Fruit fly (Drosophila melanogaster) whole organism, prepupa: ENCODE results near the gene CG13008.
A peak's percentile ranks its signal among the peaks of the same experiment; 100 is the strongest.

Experiments
- Blimp-1 ChIP-seq: fragments of 200-800 bp; sonication (Bioruptor generic); optimal IDR thresholded peaks from 3 replicates; lab custom pipeline; 2017; ENCODE audit warnings: missing biosample characterization, missing genetic modification characterization, mild to moderate bottlenecking, moderate library complexity, missing genetic modification reagents
- CG10631 ChIP-seq: fragments of 200-800 bp; sonication (Bioruptor generic); optimal IDR thresholded peaks from 2 replicates; lab custom pipeline; 2016; ENCODE audit warnings: missing biosample characterization, missing genetic modification characterization
- CG11762 ChIP-seq: fragments of 200-800 bp; sonication (Bioruptor generic); optimal IDR thresholded peaks from 3 replicates; lab custom pipeline; 2016; ENCODE audit warnings: missing biosample characterization, missing genetic modification characterization; ENCODE audit not compliant: insufficient read depth
- CG11902 ChIP-seq: fragments of 200-800 bp; sonication (Bioruptor generic); optimal IDR thresholded peaks from 3 replicates; lab custom pipeline; 2016; ENCODE audit warnings: missing biosample characterization, missing genetic modification characterization
- CG16779 ChIP-seq: fragments of 200-800 bp; sonication (Bioruptor generic); optimal IDR thresholded peaks from 3 replicates; lab custom pipeline; 2017; ENCODE audit warnings: missing biosample characterization, mild to moderate bottlenecking, missing genetic modification characterization
- CG31627 ChIP-seq: fragments of 200-800 bp; sonication (Bioruptor generic); optimal IDR thresholded peaks from 3 replicates; lab custom pipeline; 2016; ENCODE audit warnings: missing biosample characterization, missing genetic modification characterization
- CG32006 ChIP-seq: fragments of 200-800 bp; sonication (Bioruptor generic); optimal IDR thresholded peaks from 3 replicates; lab custom pipeline; 2017; ENCODE audit warnings: missing biosample characterization, mild to moderate bottlenecking, missing genetic modification characterization
- CG34406 ChIP-seq: fragments of 200-800 bp; sonication (Bioruptor generic); optimal IDR thresholded peaks from 3 replicates; lab custom pipeline; 2016; ENCODE audit warnings: missing biosample characterization, missing genetic modification characterization
- CG3919 ChIP-seq: fragments of 200-800 bp; sonication (Bioruptor generic); optimal IDR thresholded peaks from 3 replicates; lab custom pipeline; 2016; ENCODE audit warnings: missing biosample characterization, missing genetic modification characterization
- CG6163 ChIP-seq: fragments of 200-800 bp; sonication (Bioruptor generic); IDR thresholded peaks from 3 replicates; pipeline ENCODE4 v1.3.6; 2022; ENCODE audit warnings: missing biosample characterization, missing genetic modification characterization
- CG6276 ChIP-seq: fragments of 200-800 bp; sonication (Bioruptor generic); optimal IDR thresholded peaks from 2 replicates; lab custom pipeline; 2017; ENCODE audit warnings: missing biosample characterization, mild to moderate bottlenecking, missing genetic modification characterization
- CG6792 ChIP-seq: fragments of 200-800 bp; sonication (Bioruptor generic); optimal IDR thresholded peaks from 3 replicates; lab custom pipeline; 2016; ENCODE audit warnings: missing biosample characterization, missing genetic modification characterization
- CG6808 ChIP-seq: fragments of 200-800 bp; sonication (Bioruptor generic); optimal IDR thresholded peaks from 3 replicates; lab custom pipeline; 2017; ENCODE audit warnings: missing biosample characterization, missing genetic modification characterization, mild to moderate bottlenecking, moderate library complexity, missing genetic modification reagents
- CG6854 ChIP-seq: fragments of 200-800 bp; sonication (Bioruptor generic); optimal IDR thresholded peaks from 2 replicates; lab custom pipeline; 2017; ENCODE audit warnings: missing biosample characterization, mild to moderate bottlenecking, missing genetic modification characterization
- CG7368 ChIP-seq: fragments of 200-800 bp; sonication (Bioruptor generic); optimal IDR thresholded peaks from 3 replicates; lab custom pipeline; 2016; ENCODE audit warnings: missing biosample characterization, missing genetic modification characterization
- CG8119 ChIP-seq: fragments of 200-800 bp; sonication (Bioruptor generic); IDR thresholded peaks from 3 replicates; pipeline ENCODE4 v1.3.6; 2022; ENCODE audit warnings: missing biosample characterization, missing genetic modification characterization
- CG8319 ChIP-seq: fragments of 200-800 bp; sonication (Bioruptor generic); optimal IDR thresholded peaks from 3 replicates; lab custom pipeline; 2016; ENCODE audit warnings: missing biosample characterization, missing genetic modification characterization
- CG9139 ChIP-seq: fragments of 200-800 bp; sonication (Bioruptor generic); optimal IDR thresholded peaks from 3 replicates; lab custom pipeline; 2017; ENCODE audit warnings: missing biosample characterization, mild to moderate bottlenecking, missing genetic modification characterization
- Eip75B ChIP-seq: fragments of 200-800 bp; sonication (Bioruptor generic); optimal IDR thresholded peaks from 3 replicates; lab custom pipeline; 2016; ENCODE audit warnings: missing biosample characterization, missing genetic modification characterization
- Eip78C ChIP-seq: fragments of 200-800 bp; sonication (Bioruptor generic); peaks from one replicate; lab custom pipeline; 2016; ENCODE audit warnings: missing biosample characterization, missing genetic modification characterization
- Eip93F ChIP-seq: fragments of 200-800 bp; sonication (Bioruptor generic); optimal IDR thresholded peaks from 2 replicates; lab custom pipeline; 2016; ENCODE audit warnings: missing biosample characterization, mild to moderate bottlenecking, missing genetic modification characterization
- Ets96B ChIP-seq: fragments of 200-800 bp; optimal IDR thresholded peaks from 2 replicates; lab custom pipeline; 2019; ENCODE audit warnings: missing biosample characterization, mild to moderate bottlenecking, missing genetic modification characterization, moderate library complexity
- Gug ChIP-seq: fragments of 200-800 bp; sonication (Bioruptor generic); IDR thresholded peaks from 2 replicates; pipeline ENCODE4 v1.3.6; 2022; ENCODE audit warnings: missing biosample characterization, missing genetic modification characterization
- Hr38 ChIP-seq: sonication (Bioruptor generic); optimal IDR thresholded peaks from 2 replicates; lab custom pipeline; 2016; ENCODE audit warnings: missing biosample characterization, missing genetic modification characterization
- Hr4 ChIP-seq: fragments of 200-800 bp; sonication (Bioruptor generic); optimal IDR thresholded peaks from 3 replicates; lab custom pipeline; 2016; ENCODE audit warnings: missing biosample characterization, missing genetic modification characterization
- Lpt ChIP-seq: fragments of 200-800 bp; sonication (Bioruptor generic); optimal IDR thresholded peaks from 3 replicates; lab custom pipeline; 2016; ENCODE audit warnings: missing biosample characterization, missing genetic modification characterization
- Met ChIP-seq: fragments of 200-800 bp; sonication (Bioruptor generic); optimal IDR thresholded peaks from 3 replicates; lab custom pipeline; 2016; ENCODE audit warnings: missing biosample characterization, missing genetic modification characterization
- OdsH ChIP-seq: fragments of 200-800 bp; sonication (Bioruptor generic); optimal IDR thresholded peaks from 3 replicates; lab custom pipeline; 2016; ENCODE audit warnings: missing biosample characterization, missing genetic modification characterization
- Sox102F ChIP-seq: fragments of 200-800 bp; sonication (Bioruptor generic); optimal IDR thresholded peaks from 2 replicates; lab custom pipeline; 2016; ENCODE audit warnings: missing biosample characterization, mild to moderate bottlenecking, missing genetic modification characterization
- Sox14 ChIP-seq: fragments of 200-800 bp; sonication (Bioruptor generic); optimal IDR thresholded peaks from 3 replicates; lab custom pipeline; 2016; ENCODE audit warnings: missing biosample characterization, missing genetic modification characterization
- achi ChIP-seq: fragments of 200-800 bp; sonication (Bioruptor generic); optimal IDR thresholded peaks from 3 replicates; lab custom pipeline; 2016; ENCODE audit warnings: missing biosample characterization, missing genetic modification characterization
- dsx ChIP-seq: fragments of 200-800 bp; optimal IDR thresholded peaks from 3 replicates; lab custom pipeline; 2019; ENCODE audit warnings: missing biosample characterization, mild to moderate bottlenecking, missing genetic modification characterization, moderate library complexity; ENCODE audit not compliant: poor library complexity, severe bottlenecking
- eg ChIP-seq: fragments of 200-800 bp; sonication (Bioruptor generic); IDR thresholded peaks from 3 replicates; pipeline ENCODE4 v1.3.6; 2022; ENCODE audit warnings: missing biosample characterization, missing genetic modification characterization
- fd59A ChIP-seq: fragments of 200-800 bp; sonication (Bioruptor generic); optimal IDR thresholded peaks from 2 replicates; lab custom pipeline; 2017; ENCODE audit warnings: missing biosample characterization, mild to moderate bottlenecking, missing genetic modification characterization, missing genetic modification reagents
- fd85E ChIP-seq: fragments of 200-800 bp; sonication (Bioruptor generic); optimal IDR thresholded peaks from 3 replicates; lab custom pipeline; 2016; ENCODE audit warnings: missing biosample characterization, missing genetic modification characterization
- fkh ChIP-seq: fragments of 200-800 bp; sonication (Bioruptor generic); optimal IDR thresholded peaks from 3 replicates; lab custom pipeline; 2017; ENCODE audit warnings: missing biosample characterization, mild to moderate bottlenecking, missing genetic modification characterization, moderate library complexity
- lz ChIP-seq: fragments of 200-800 bp; sonication (Bioruptor generic); optimal IDR thresholded peaks from 3 replicates; lab custom pipeline; 2016; ENCODE audit warnings: missing biosample characterization, missing genetic modification characterization
- pdm3 ChIP-seq: fragments of 200-800 bp; sonication (Bioruptor generic); optimal IDR thresholded peaks from 3 replicates; lab custom pipeline; 2016; ENCODE audit warnings: missing biosample characterization, missing genetic modification characterization
- salr ChIP-seq, 2 experiments: fragments of 200-800 bp; sonication (Bioruptor generic); optimal IDR thresholded peaks; 3 replicates each; lab custom pipeline; 2016 to 2018; ENCODE audit warnings: missing biosample characterization in 2 of 2, missing genetic modification characterization in 2 of 2, mild to moderate bottlenecking in 1 of 2
- spab ChIP-seq: fragments of 200-800 bp; sonication (Bioruptor generic); optimal IDR thresholded peaks from 2 replicates; lab custom pipeline; 2017; ENCODE audit warnings: missing biosample characterization, mild to moderate bottlenecking, missing genetic modification characterization, missing genetic modification reagents
- ss ChIP-seq, 2 experiments: fragments of 200-800 bp; sonication (Bioruptor generic); optimal IDR thresholded peaks; 2 replicates in 1 of 2; 3 replicates in 1 of 2; lab custom pipeline; 2017 to 2018; ENCODE audit warnings: mild to moderate bottlenecking in 2 of 2, missing biosample characterization in 2 of 2, missing genetic modification characterization in 2 of 2, moderate library complexity in 1 of 2
- svp ChIP-seq: fragments of 200-800 bp; sonication (Bioruptor generic); peaks from one replicate; lab custom pipeline; 2016; ENCODE audit warnings: missing biosample characterization, missing genetic modification characterization
- topi ChIP-seq: fragments of 200-800 bp; sonication (Bioruptor generic); optimal IDR thresholded peaks from 3 replicates; lab custom pipeline; 2016; ENCODE audit warnings: missing biosample characterization, missing genetic modification characterization
- vri ChIP-seq: fragments of 200-800 bp; sonication (Bioruptor generic); optimal IDR thresholded peaks from 3 replicates; lab custom pipeline; 2016; ENCODE audit warnings: missing biosample characterization, mild to moderate bottlenecking, missing genetic modification characterization

The CG13008 gene

DNA sequence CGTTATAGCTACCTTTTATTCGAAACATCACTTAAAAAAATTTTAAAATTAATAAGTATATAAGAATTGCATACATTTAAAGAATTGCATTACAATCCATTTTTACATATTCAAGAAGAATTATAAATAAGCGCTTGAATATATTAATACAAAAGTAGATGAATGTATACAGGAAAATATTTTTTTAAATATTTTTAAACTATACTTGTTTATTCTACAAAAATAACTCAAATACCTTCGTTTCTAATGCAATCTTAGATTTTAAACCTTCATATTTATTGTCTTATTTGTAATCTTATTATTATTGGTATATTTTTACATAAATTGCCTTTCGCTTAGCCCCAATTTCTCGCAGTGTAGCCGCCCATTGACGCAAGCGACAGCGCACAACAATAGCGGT is 33.9 kb upstream of the CG13008 start (continued):
- TF ChIP-seq Ets96B (tag; lab: Kevin White, UChicago): no peak
- TF ChIP-seq CG16779 (tag; lab: Kevin White, UChicago): no peak
- TF ChIP-seq fd85E (GFP tag; lab: Kevin White, UChicago): no peak
- no peak for TF ChIP-seq CG11902
- TF ChIP-seq CG6808 (GFP tag; lab: Kevin White, UChicago): no peak
- no peak for TF ChIP-seq lz (GFP tag; lab: Kevin White, UChicago)
- no peak for TF ChIP-seq CG8319 (GFP tag; lab: Kevin White, UChicago)
- TF ChIP-seq CG9139: no peak
- TF ChIP-seq Sox102F (GFP tag; lab: Kevin White, UChicago): no peak
- no peak for TF ChIP-seq fkh (GFP tag; lab: Kevin White, UChicago)
- peak in 1 of 2 experiments; percentile 24 for TF ChIP-seq salr (GFP tag; optimal IDR thresholded peaks at IDR 0.05; lab: Kevin White, UChicago)
- no peak for TF ChIP-seq CG7368 (GFP tag; lab: Kevin White, UChicago)
- TF ChIP-seq fd59A (GFP tag; lab: Kevin White, UChicago): no peak
- peak; percentile 45 for TF ChIP-seq CG34406
- TF ChIP-seq vri (GFP tag; lab: Kevin White, UChicago): no peak
- peak; percentile 4 for TF ChIP-seq dsx (GFP tag; lab: Kevin White, UChicago)
- TF ChIP-seq CG6854 (GFP tag; lab: Kevin White, UChicago): no peak
- TF ChIP-seq CG8119 (GFP tag; lab: Robert Waterston, UW): peak; percentile 50; the same call in 2 of the 3 replicates
- no peak for TF ChIP-seq CG6276 (GFP tag; lab: Kevin White, UChicago)
- peak; percentile 62 for TF ChIP-seq Eip78C (GFP tag; lab: Kevin White, UChicago)
- no peak for TF ChIP-seq spab (GFP tag; lab: Kevin White, UChicago)
- TF ChIP-seq Eip93F (GFP tag; lab: Kevin White, UChicago): no peak
- TF ChIP-seq topi (GFP tag; lab: Kevin White, UChicago): no peak
- no peak for TF ChIP-seq CG31627 (GFP tag; lab: Kevin White, UChicago)
- TF ChIP-seq Hr38 (GFP tag; lab: Kevin White, UChicago): no peak
- TF ChIP-seq eg (GFP tag; lab: Robert Waterston, UW): peak; percentile 41; the same call in 1 of the 3 replicates

DNA sequence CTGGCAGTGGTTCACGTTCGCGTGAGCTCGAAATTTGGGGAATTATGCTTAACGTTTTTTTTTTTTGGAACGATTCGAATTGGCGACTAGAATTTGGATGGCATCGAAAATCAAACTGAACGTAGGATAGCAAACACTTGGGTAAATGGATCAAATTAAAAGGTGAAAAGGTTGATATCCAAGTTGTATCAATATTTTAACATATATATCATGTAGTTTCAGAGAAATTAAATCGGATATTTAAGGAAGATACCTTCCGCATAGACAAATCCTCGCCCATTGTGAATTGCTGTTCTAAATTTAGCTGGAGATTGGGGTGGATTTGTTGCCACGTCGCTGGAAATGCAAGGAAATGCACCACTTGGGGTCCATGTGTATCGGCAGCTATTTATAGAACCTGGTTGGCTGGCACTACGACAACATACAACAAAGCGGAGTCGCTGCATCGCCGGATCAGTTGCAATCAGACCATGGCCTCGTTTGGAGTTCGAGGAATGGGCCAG is 32.2 kb upstream of the CG13008 start, which contains the start of the genes CG13010 and sing:
Gene CG13010 (minus strand): TSS at position 101 of the 503 bp plus-strand sequence.
Gene sing (plus strand): TSS at position 453 of the 503 bp plus-strand sequence.
- no peak for TF ChIP-seq CG8119 (GFP tag; lab: Robert Waterston, UW)

DNA sequence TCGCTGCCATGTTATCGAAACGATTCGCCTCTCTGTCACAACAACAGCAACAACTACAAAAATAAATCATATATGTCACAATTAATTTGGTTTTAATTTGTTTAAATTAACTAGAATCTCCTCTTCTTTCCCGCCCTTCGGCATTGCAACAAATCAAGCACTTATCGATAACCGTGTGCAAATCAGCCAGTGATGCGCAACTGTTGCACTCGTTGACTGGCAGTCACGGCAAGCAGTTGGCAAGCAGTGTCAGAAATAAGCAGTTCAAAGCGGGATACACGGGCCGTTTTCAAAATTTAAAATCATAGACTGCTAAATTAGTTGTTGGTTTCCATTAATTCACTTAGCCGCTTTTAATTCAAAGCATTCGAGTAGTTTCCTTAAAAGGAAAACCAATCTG is 27.3 kb upstream of the CG13008 start, which contains the start of gene Axs:
Gene Axs (minus strand): TSS at position 131 of the 400 bp plus-strand sequence.
- no peak for TF ChIP-seq CG9139
- TF ChIP-seq Sox14 (GFP tag; lab: Kevin White, UChicago): peak; percentile 35
- TF ChIP-seq Gug (GFP tag; lab: Robert Waterston, UW): no peak
- no peak for TF ChIP-seq CG3919 (GFP tag; lab: Kevin White, UChicago)
- TF ChIP-seq Met (GFP tag; lab: Kevin White, UChicago): no peak
- TF ChIP-seq OdsH (GFP tag; lab: Kevin White, UChicago): no peak
- TF ChIP-seq Lpt (GFP tag; lab: Kevin White, UChicago): no peak
- no peak for TF ChIP-seq CG11762 (GFP tag; lab: Kevin White, UChicago)
- TF ChIP-seq CG32006 (GFP tag; lab: Kevin White, UChicago): no peak
- TF ChIP-seq fkh (GFP tag; lab: Kevin White, UChicago): no peak
- TF ChIP-seq ss (GFP tag; optimal IDR thresholded peaks at IDR 0.05; lab: Kevin White, UChicago): no peak
- TF ChIP-seq CG10631 (GFP tag; lab: Kevin White, UChicago): no peak
- no peak for TF ChIP-seq fd85E (GFP tag; lab: Kevin White, UChicago)
- TF ChIP-seq pdm3: peak; percentile 5
- TF ChIP-seq achi: peak; percentile 29
- TF ChIP-seq CG6792 (GFP tag; lab: Kevin White, UChicago): no peak
- TF ChIP-seq CG6808 (GFP tag; lab: Kevin White, UChicago): no peak
- TF ChIP-seq Blimp-1: no peak
- no peak for TF ChIP-seq Eip75B (GFP tag; lab: Kevin White, UChicago)
- TF ChIP-seq Hr4: no peak
- TF ChIP-seq Eip78C (GFP tag; lab: Kevin White, UChicago): peak; percentile 21
- no peak for TF ChIP-seq svp (GFP tag; lab: Kevin White, UChicago)
- no peak for TF ChIP-seq CG6163 (GFP tag; lab: Robert Waterston, UW)
- peak; percentile 93 for TF ChIP-seq dsx (GFP tag; lab: Kevin White, UChicago)
